Worm (Caenorhabditis elegans) whole organism, young adult: ENCODE data around the gene vha-14.

Source experiments
- B0336.3 ChIP-seq: fragments of 200-800 bp; sonication (Bioruptor generic); IDR thresholded peaks from 2 replicates; pipeline ENCODE4 v1.3.6; 2022; ENCODE audit warnings: missing genetic modification characterization, missing compliant biosample characterization
- F22D6.2 ChIP-seq: sonication (generic microtip); optimal IDR thresholded peaks from 2 replicates; lab custom pipeline; 2016; ENCODE audit warnings: mild to moderate bottlenecking, missing genetic modification characterization, missing compliant biosample characterization
- F33H1.4 ChIP-seq: fragments of 200-800 bp; sonication (Bioruptor generic); IDR thresholded peaks from 2 replicates; pipeline ENCODE4 v1.3.6; 2022; ENCODE audit warnings: missing genetic modification reagents, missing genetic modification characterization, missing compliant biosample characterization
- F52B5.7 ChIP-seq: sonication (generic microtip); optimal IDR thresholded peaks from 2 replicates; lab custom pipeline; 2016; ENCODE audit warnings: mild to moderate bottlenecking, missing genetic modification characterization, missing compliant biosample characterization
- T07F8.4 ChIP-seq: sonication (generic microtip); optimal IDR thresholded peaks from 2 replicates; lab custom pipeline; 2016; ENCODE audit warnings: mild to moderate bottlenecking, missing genetic modification characterization, moderate library complexity, missing compliant biosample characterization
- Y79H2A.3 ChIP-seq: fragments of 200-800 bp; sonication (Bioruptor generic); conservative IDR thresholded peaks from 2 replicates; pipeline ENCODE4 v1.3.6; 2022; ENCODE audit warnings: missing genetic modification reagents, missing genetic modification characterization, missing compliant biosample characterization
- aptf-3 ChIP-seq: fragments of 200-800 bp; sonication (Bioruptor generic); IDR thresholded peaks from 2 replicates; pipeline ENCODE4 v1.3.6; 2022; ENCODE audit warnings: missing genetic modification characterization, missing compliant biosample characterization
- attf-5 ChIP-seq: fragments of 200-800 bp; sonication (Bioruptor generic); optimal IDR thresholded peaks from 2 replicates; lab custom pipeline; 2018; ENCODE audit warnings: mild to moderate bottlenecking, missing genetic modification characterization, missing compliant biosample characterization
- cebp-2 ChIP-seq: fragments of 200-800 bp; sonication (Bioruptor generic); IDR thresholded peaks from 2 replicates; pipeline ENCODE4 v1.3.6; 2022; ENCODE audit warnings: missing genetic modification characterization, missing compliant biosample characterization
- ceh-27 ChIP-seq: fragments of 200-800 bp; sonication (Bioruptor generic); optimal IDR thresholded peaks from 2 replicates; lab custom pipeline; 2018; ENCODE audit warnings: mild to moderate bottlenecking, missing genetic modification characterization, moderate library complexity, missing compliant biosample characterization
- ceh-58 ChIP-seq: fragments of 200-800 bp; sonication (Bioruptor generic); IDR thresholded peaks from 2 replicates; pipeline ENCODE4 v1.3.6; 2022; ENCODE audit warnings: missing genetic modification characterization, missing compliant biosample characterization
- ceh-91 ChIP-seq: fragments of 200-800 bp; sonication (Bioruptor generic); IDR thresholded peaks from 2 replicates; pipeline ENCODE4 v1.3.6; 2022; ENCODE audit warnings: missing genetic modification reagents, missing genetic modification characterization, missing compliant biosample characterization
- dox-1 ChIP-seq: fragments of 200-800 bp; sonication (Bioruptor generic); IDR thresholded peaks from 2 replicates; pipeline ENCODE4 v1.3.6; 2022; ENCODE audit warnings: missing genetic modification reagents, missing genetic modification characterization, missing compliant biosample characterization
- efl-1 ChIP-seq: fragments of 150-350 bp; optimal IDR thresholded peaks from 2 replicates; lab custom pipeline; 2014; ENCODE audit warnings: missing biosample characterization, missing genetic modification reagents, missing genetic modification characterization
- egrh-3 ChIP-seq: fragments of 200-800 bp; sonication (Bioruptor generic); IDR thresholded peaks from 2 replicates; pipeline ENCODE4 v1.3.6; 2022; ENCODE audit warnings: missing genetic modification reagents, missing genetic modification characterization, missing compliant biosample characterization
- gei-17 ChIP-seq: fragments of 200-800 bp; sonication (Bioruptor generic); optimal IDR thresholded peaks from 2 replicates; lab custom pipeline; 2018; ENCODE audit warnings: mild to moderate bottlenecking, missing genetic modification characterization, missing compliant biosample characterization
- hmg-1.2 ChIP-seq: fragments of 200-800 bp; sonication (Bioruptor generic); IDR thresholded peaks from 2 replicates; pipeline ENCODE4 v1.3.6; 2022; ENCODE audit warnings: missing genetic modification reagents, missing genetic modification characterization, missing compliant biosample characterization
- hsf-1 ChIP-seq: fragments of 200-800 bp; sonication (Bioruptor generic); IDR thresholded peaks from 2 replicates; pipeline ENCODE4 v1.3.6; 2022; ENCODE audit warnings: missing genetic modification reagents, missing genetic modification characterization, missing compliant biosample characterization
- lag-1 ChIP-seq: fragments of 200-800 bp; sonication (Bioruptor generic); IDR thresholded peaks from 2 replicates; pipeline ENCODE4 v1.3.6; 2022; ENCODE audit warnings: missing genetic modification reagents, missing genetic modification characterization, missing compliant biosample characterization
- lin-35 ChIP-seq, 3 experiments: fragments of 150-350 bp in 2 of 3; sonication (generic microtip) in 1 of 3; optimal IDR thresholded peaks; 2 replicates each; lab custom pipeline; 2014 to 2018; ENCODE audit warnings: missing biosample characterization in 3 of 3, missing genetic modification characterization in 3 of 3, missing genetic modification reagents in 3 of 3
- lsl-1 ChIP-seq: fragments of 200-800 bp; sonication (Bioruptor generic); optimal IDR thresholded peaks from 2 replicates; lab custom pipeline; 2018; ENCODE audit warnings: mild to moderate bottlenecking, missing genetic modification characterization, moderate library complexity, missing compliant biosample characterization
- madf-6 ChIP-seq: fragments of 200-800 bp; sonication (Bioruptor generic); IDR thresholded peaks from 2 replicates; pipeline ENCODE4 v1.3.6; 2022; ENCODE audit warnings: missing genetic modification reagents, missing genetic modification characterization, missing compliant biosample characterization
- mcd-1 ChIP-seq: fragments of 200-800 bp; sonication (Bioruptor generic); IDR thresholded peaks from 2 replicates; pipeline ENCODE4 v1.3.6; 2022; ENCODE audit warnings: missing genetic modification reagents, missing genetic modification characterization, missing compliant biosample characterization
- mel-28 ChIP-seq: sonication (generic microtip); optimal IDR thresholded peaks from 2 replicates; lab custom pipeline; 2016; ENCODE audit warnings: borderline replicate concordance, mild to moderate bottlenecking, missing genetic modification characterization, missing compliant biosample characterization
- nfya-2 ChIP-seq: fragments of 200-800 bp; sonication (Bioruptor generic); IDR thresholded peaks from 2 replicates; pipeline ENCODE4 v1.3.6; 2022; ENCODE audit warnings: missing genetic modification reagents, missing genetic modification characterization, missing compliant biosample characterization
- nhr-120 ChIP-seq: fragments of 200-800 bp; sonication (Bioruptor generic); IDR thresholded peaks from 2 replicates; pipeline ENCODE4 v1.3.6; 2022; ENCODE audit warnings: missing genetic modification characterization, missing compliant biosample characterization
- nhr-27 ChIP-seq: fragments of 200-800 bp; sonication (Bioruptor generic); optimal IDR thresholded peaks from 2 replicates; lab custom pipeline; 2018; ENCODE audit warnings: mild to moderate bottlenecking, missing genetic modification characterization, moderate library complexity, missing compliant biosample characterization
- pbrm-1 ChIP-seq: fragments of 200-800 bp; sonication (Bioruptor generic); IDR thresholded peaks from 2 replicates; pipeline ENCODE4 v1.3.6; 2022; ENCODE audit warnings: missing genetic modification reagents, missing genetic modification characterization, missing compliant biosample characterization
- snpc-3.4 ChIP-seq: sonication (generic microtip); optimal IDR thresholded peaks from 2 replicates; lab custom pipeline; 2017; ENCODE audit warnings: missing genetic modification characterization, mild to moderate bottlenecking, missing compliant biosample characterization, antibody characterized with exemption, moderate library complexity, missing genotype, missing genetic modification reagents
- snpc-4 ChIP-seq, 5 experiments: fragments of 150-350 bp in 1 of 5; sonication (generic microtip) in 4 of 5; optimal IDR thresholded peaks; 2 replicates each; lab custom pipeline; 2014 to 2018; ENCODE audit warnings: missing genetic modification characterization in 5 of 5, missing biosample characterization in 3 of 5, antibody characterized with exemption in 2 of 5, mild to moderate bottlenecking in 2 of 5, missing compliant biosample characterization in 2 of 5, missing genotype in 2 of 5, moderate library complexity in 2 of 5, missing genetic modification reagents in 1 of 5
- tlf-1 ChIP-seq: fragments of 200-800 bp; sonication (Bioruptor generic); optimal IDR thresholded peaks from 2 replicates; lab custom pipeline; 2018; ENCODE audit warnings: mild to moderate bottlenecking, missing genetic modification characterization, missing compliant biosample characterization
- zim-3 ChIP-seq: sonication (generic microtip); optimal IDR thresholded peaks from 2 replicates; lab custom pipeline; 2017; ENCODE audit warnings: mild to moderate bottlenecking, missing genetic modification characterization, moderate library complexity, missing compliant biosample characterization

vha-14 gene

DNA sequence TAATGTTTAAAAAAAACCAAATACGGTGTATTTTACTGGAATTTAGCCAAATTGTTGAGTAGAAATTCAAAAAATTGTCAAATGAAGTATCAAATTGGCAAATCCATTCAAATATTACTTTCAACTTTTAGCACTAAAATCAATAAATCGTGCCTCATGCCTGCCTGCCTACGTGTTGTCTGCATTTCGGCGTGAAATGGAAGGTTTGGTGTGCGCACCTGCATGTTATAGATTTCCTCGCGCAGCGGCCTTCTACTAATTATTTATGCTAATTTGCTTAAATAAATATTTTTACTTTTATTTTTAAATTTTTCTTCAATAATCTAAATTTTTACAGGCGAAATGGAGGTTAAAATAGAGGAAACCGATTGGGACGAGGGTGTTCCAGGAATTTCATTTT, 20.9 kb downstream of the vha-14 start, which contains the start of gene ZK1098.2 (continued):
- no peak for TF ChIP-seq ceh-58
- TF ChIP-seq zim-3 (tag; lab: Kevin White, UChicago) = no peak
- no peak for TF ChIP-seq gei-17 (GFP tag; lab: Kevin White, UChicago)
- TF ChIP-seq lsl-1 (GFP tag; lab: Kevin White, UChicago) = no peak
- TF ChIP-seq nhr-120 (GFP tag; lab: Robert Waterston, UW) = no peak
- TF ChIP-seq lin-35 (GFP tag; optimal IDR thresholded peaks at IDR 0.05; lab: Kevin White, UChicago) = peak in 1 of 3 experiments; percentile 49

DNA sequence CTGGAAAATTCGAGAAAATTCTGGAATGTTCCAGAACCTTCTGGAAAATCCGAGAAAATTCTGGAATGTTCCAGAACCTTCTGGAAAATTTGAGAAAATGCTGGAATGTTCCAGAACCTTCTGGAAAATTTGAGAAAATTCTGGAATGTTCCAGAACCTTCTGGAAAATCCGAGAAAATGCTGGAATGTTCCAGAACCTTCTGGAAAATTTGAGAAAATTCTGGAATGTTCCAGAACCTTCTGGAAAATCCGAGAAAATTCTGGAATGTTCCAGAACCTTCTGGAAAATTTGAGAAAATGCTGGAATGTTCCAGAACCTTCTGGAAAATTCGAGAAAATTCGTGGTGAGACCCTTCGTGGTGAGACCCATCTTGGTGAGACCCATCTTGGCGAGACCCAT, 26.3 kb downstream of the vha-14 start:
- 0 out of 2 replicates have a peak, but pooled peaks have one; percentile 29 for TF ChIP-seq dox-1 (GFP tag; lab: Robert Waterston, UW)
- TF ChIP-seq pbrm-1 = peak; percentile 17; the same call in 1 of the 2 replicates
- TF ChIP-seq hsf-1 (GFP tag; lab: Robert Waterston, UW) = peak; percentile 96
- TF ChIP-seq madf-6 (GFP tag; lab: Robert Waterston, UW) = peak; percentile 19; the same call in 1 of the 2 replicates
- 0 out of 2 replicates have a peak, but pooled peaks have one; percentile 27 for TF ChIP-seq egrh-3 (GFP tag; lab: Robert Waterston, UW)
- TF ChIP-seq F33H1.4 (GFP tag; lab: Robert Waterston, UW) = peak; percentile 52

- TF ChIP-seq hmg-1.2 (GFP tag; lab: Robert Waterston, UW) (peak; percentile 27; the same call in 1 of the 2 replicates), hsf-1 (GFP tag; lab: Robert Waterston, UW) (no peak), efl-1 (GFP tag; lab: Kevin White, UChicago) (no peak), attf-5 (GFP tag; lab: Kevin White, UChicago) (peak; percentile 2)
Measured at ce11 chrIII:9538655-9539155, 30.8 kb downstream of the vha-14 start, which contains the start of gene ZK1098.3. Gene ZK1098.3 (minus strand): TSS chrIII:9538705.

ce11 chrIII:9542280-9542679, 34.4 kb downstream of the vha-14 start, which contains the start of gene mut-7:
Gene mut-7 (minus strand): TSS chrIII:9542380.
- no peak for TF ChIP-seq snpc-3.4 (tag; lab: Kevin White, UChicago)
- peak; percentile 37; the same call in 1 of the 2 replicates for TF ChIP-seq madf-6 (GFP tag; lab: Robert Waterston, UW)

- peak; percentile 51; the same call in 1 of the 2 replicates for TF ChIP-seq hmg-1.2 (GFP tag; lab: Robert Waterston, UW)
- no peak for TF ChIP-seq F22D6.2 (tag; lab: Kevin White, UChicago)
- no peak for TF ChIP-seq F52B5.7 (tag; lab: Kevin White, UChicago)
- TF ChIP-seq aptf-3 = no peak
- peak; percentile 44; the same call in 1 of the 2 replicates for TF ChIP-seq mcd-1 (GFP tag; lab: Robert Waterston, UW)
- TF ChIP-seq attf-5 (GFP tag; lab: Kevin White, UChicago) = peak; percentile 18
- TF ChIP-seq B0336.3 (GFP tag; lab: Robert Waterston, UW) = no peak
- TF ChIP-seq lsl-1 (GFP tag; lab: Kevin White, UChicago) = peak; percentile 31
Measured at ce11 chrIII:9542816-9543215, 34.9 kb downstream of the vha-14 start, which contains the start of gene eif-2Balpha. Gene eif-2Balpha (plus strand): TSS chrIII:9543119.

ce11 chrIII:9544125-9544524, 36.2 kb downstream of the vha-14 start, which contains the start of gene ZK1098.9:
Gene ZK1098.9 (plus strand): TSS chrIII:9544425.
- TF ChIP-seq Y79H2A.3 (no peak), snpc-4 (GFP tag; optimal IDR thresholded peaks at IDR 0.05; lab: Kevin White, UChicago) (no peak), snpc-4 (tag; optimal IDR thresholded peaks at IDR 0.05; lab: Kevin White, UChicago) (no peak), nhr-27 (tag; lab: Kevin White, UChicago) (no peak), cebp-2 (GFP tag; lab: Robert Waterston, UW) (no peak), nfya-2 (GFP tag; lab: Robert Waterston, UW) (no peak), tlf-1 (GFP tag; lab: Kevin White, UChicago) (no peak), lag-1 (no peak), ceh-91 (GFP tag; lab: Robert Waterston, UW) (no peak), ceh-27 (GFP tag; lab: Kevin White, UChicago) (no peak), F52B5.7 (tag; lab: Kevin White, UChicago) (no peak), T07F8.4 (no peak), mel-28 (tag; lab: Kevin White, UChicago) (no peak)
